Fruit fly (Drosophila melanogaster) whole organism, embryonic: ENCODE measurements around the gene CG14332.

Source experiments
- Asciz ChIP-seq: fragments of 200-800 bp; sonication (Bioruptor generic); optimal IDR thresholded peaks from 2 replicates; lab custom pipeline; 2017; ENCODE audit warnings: missing biosample characterization, mild to moderate bottlenecking, missing genetic modification characterization, missing genetic modification reagents
- CG10959 ChIP-seq: fragments of 200-800 bp; sonication (Bioruptor generic); IDR thresholded peaks from 2 replicates; pipeline ENCODE4 v1.3.6; 2022; ENCODE audit warnings: missing biosample characterization, missing genetic modification characterization
- CG11504 ChIP-seq: fragments of 200-800 bp; sonication (Bioruptor generic); optimal IDR thresholded peaks from 3 replicates; lab custom pipeline; 2019; ENCODE audit warnings: missing biosample characterization, mild to moderate bottlenecking, missing genetic modification characterization, moderate library complexity
- CG16813 ChIP-seq: fragments of 200-800 bp; sonication (Bioruptor generic); IDR thresholded peaks from 3 replicates; pipeline ENCODE4 v1.3.6; 2022; ENCODE audit warnings: missing biosample characterization, missing genetic modification characterization; ENCODE audit not compliant: partially characterized antibody
- CG17802 ChIP-seq: fragments of 200-800 bp; sonication (Bioruptor generic); optimal IDR thresholded peaks from 2 replicates; lab custom pipeline; 2018; ENCODE audit warnings: missing biosample characterization, mild to moderate bottlenecking, missing genetic modification characterization, moderate library complexity
- CG3163 ChIP-seq: fragments of 200-800 bp; sonication (Bioruptor generic); optimal IDR thresholded peaks from 3 replicates; lab custom pipeline; 2016; ENCODE audit warnings: missing biosample characterization, missing genetic modification characterization
- CG33213 ChIP-seq: fragments of 200-800 bp; sonication (Bioruptor generic); optimal IDR thresholded peaks from 3 replicates; lab custom pipeline; 2016; ENCODE audit warnings: missing biosample characterization, missing genetic modification characterization
- CG3847 ChIP-seq: fragments of 200-800 bp; sonication (Bioruptor generic); IDR thresholded peaks from 2 replicates; pipeline ENCODE4 v1.3.6; 2022; ENCODE audit warnings: missing biosample characterization, missing genetic modification characterization
- CG3995 ChIP-seq: fragments of 200-800 bp; sonication (Bioruptor generic); optimal IDR thresholded peaks from 3 replicates; lab custom pipeline; 2016; ENCODE audit warnings: missing biosample characterization, missing genetic modification characterization
- CG42726 ChIP-seq: fragments of 200-800 bp; sonication (Bioruptor generic); IDR thresholded peaks from 2 replicates; pipeline ENCODE4 v1.3.6; 2022; ENCODE audit warnings: missing biosample characterization, missing genetic modification characterization; ENCODE audit not compliant: partially characterized antibody
- CG4854 ChIP-seq: fragments of 200-800 bp; sonication (Bioruptor generic); optimal IDR thresholded peaks from 2 replicates; lab custom pipeline; 2016; ENCODE audit warnings: missing biosample characterization, missing genetic modification characterization, inconsistent platforms
- CG5180 ChIP-seq: fragments of 200-800 bp; sonication (Bioruptor generic); optimal IDR thresholded peaks from 3 replicates; lab custom pipeline; 2017; ENCODE audit warnings: missing biosample characterization, missing genetic modification characterization, mild to moderate bottlenecking, moderate library complexity, missing genetic modification reagents
- CG6791 ChIP-seq: fragments of 200-800 bp; sonication (Bioruptor generic); IDR thresholded peaks from 3 replicates; pipeline ENCODE4 v1.3.6; 2022; ENCODE audit warnings: missing biosample characterization, missing genetic modification characterization; ENCODE audit not compliant: partially characterized antibody
- CG9437 ChIP-seq: fragments of 200-800 bp; sonication (Bioruptor generic); optimal IDR thresholded peaks from 2 replicates; lab custom pipeline; 2018; ENCODE audit warnings: missing biosample characterization, mild to moderate bottlenecking, missing genetic modification characterization
- CG9817 ChIP-seq: fragments of 200-800 bp; sonication (Bioruptor generic); optimal IDR thresholded peaks from 2 replicates; lab custom pipeline; 2018; ENCODE audit warnings: missing biosample characterization, mild to moderate bottlenecking, missing genetic modification characterization, moderate library complexity
- CTCF ChIP-seq: fragments of 200-800 bp; sonication (Bioruptor generic); optimal IDR thresholded peaks from 2 replicates; lab custom pipeline; 2017; ENCODE audit warnings: missing biosample characterization, mild to moderate bottlenecking, missing genetic modification characterization, moderate library complexity
- CoRest ChIP-seq: fragments of 200-800 bp; sonication (Bioruptor generic); optimal IDR thresholded peaks from 3 replicates; lab custom pipeline; 2018; ENCODE audit warnings: missing biosample characterization, mild to moderate bottlenecking, missing genetic modification characterization, moderate library complexity
- Dfd ChIP-seq, 2 experiments: fragments of >200 bp; optimal IDR thresholded peaks; 2 replicates each; lab custom pipeline; 2017; ENCODE audit warnings: missing biosample characterization in 2 of 2, missing genetic modification characterization in 2 of 2
- HLH3B ChIP-seq: fragments of 200-800 bp; sonication (Bioruptor generic); IDR thresholded peaks from 2 replicates; pipeline ENCODE4 v1.3.6; 2022; ENCODE audit warnings: missing biosample characterization, missing genetic modification characterization
- HLH4C ChIP-seq: fragments of 200-800 bp; sonication (Bioruptor generic); IDR thresholded peaks from 3 replicates; pipeline ENCODE4 v1.3.6; 2022; ENCODE audit warnings: missing biosample characterization, missing genetic modification characterization; ENCODE audit not compliant: partially characterized antibody
- HmgZ ChIP-seq: fragments of 200-800 bp; sonication (Bioruptor generic); optimal IDR thresholded peaks from 2 replicates; lab custom pipeline; 2018; ENCODE audit warnings: missing biosample characterization, mild to moderate bottlenecking, missing genetic modification characterization
- Hr3 ChIP-seq: fragments of 200-800 bp; sonication (Bioruptor generic); optimal IDR thresholded peaks from 3 replicates; lab custom pipeline; 2016; ENCODE audit warnings: missing biosample characterization, missing genetic modification characterization
- Lhr ChIP-seq: fragments of 200-800 bp; sonication (Bioruptor generic); optimal IDR thresholded peaks from 3 replicates; lab custom pipeline; 2017; ENCODE audit warnings: mild to moderate bottlenecking, missing biosample characterization, missing genetic modification reagents, missing genetic modification characterization
- Nf-YC ChIP-seq: fragments of 200-800 bp; optimal IDR thresholded peaks from 3 replicates; lab custom pipeline; 2019; ENCODE audit warnings: missing biosample characterization, mild to moderate bottlenecking, missing genetic modification characterization, moderate library complexity
- Opbp ChIP-seq: fragments of 200-800 bp; sonication (Bioruptor generic); IDR thresholded peaks from 3 replicates; pipeline ENCODE4 v1.3.6; 2022; ENCODE audit warnings: missing biosample characterization, missing genetic modification characterization; ENCODE audit not compliant: partially characterized antibody
- Six4 ChIP-seq: fragments of 200-800 bp; sonication (Bioruptor generic); optimal IDR thresholded peaks from 2 replicates; lab custom pipeline; 2016; ENCODE audit warnings: missing biosample characterization, missing genetic modification characterization
- TFAM ChIP-seq: fragments of 200-800 bp; sonication (Bioruptor generic); optimal IDR thresholded peaks from 2 replicates; lab custom pipeline; 2017; ENCODE audit warnings: missing biosample characterization, missing genetic modification characterization, inconsistent platforms
- Xbp1 ChIP-seq: fragments of 200-800 bp; sonication (Bioruptor generic); optimal IDR thresholded peaks from 3 replicates; lab custom pipeline; 2016; ENCODE audit warnings: missing biosample characterization, mild to moderate bottlenecking, missing genetic modification characterization
- ase ChIP-seq: fragments of 200-800 bp; sonication (Bioruptor generic); IDR thresholded peaks from 3 replicates; pipeline ENCODE4 v1.3.6; 2022; ENCODE audit warnings: missing biosample characterization, missing genetic modification characterization
- bbx ChIP-seq: fragments of 200-800 bp; sonication (Bioruptor generic); IDR thresholded peaks from 2 replicates; pipeline ENCODE4 v1.3.6; 2022; ENCODE audit warnings: missing biosample characterization, missing genetic modification characterization; ENCODE audit not compliant: partially characterized antibody
- gem ChIP-seq: fragments of 200-800 bp; sonication (Bioruptor generic); optimal IDR thresholded peaks from 2 replicates; lab custom pipeline; 2019; ENCODE audit warnings: missing biosample characterization, mild to moderate bottlenecking, missing genetic modification characterization, moderate library complexity
- gsb ChIP-seq: fragments of 200-800 bp; sonication (Bioruptor generic); IDR thresholded peaks from 2 replicates; pipeline ENCODE4 v1.3.6; 2022; ENCODE audit warnings: missing biosample characterization, missing genetic modification characterization
- hb ChIP-seq: fragments of 200-800 bp; sonication (Bioruptor generic); IDR thresholded peaks from 3 replicates; pipeline ENCODE4 v1.3.6; 2022; ENCODE audit warnings: missing biosample characterization, missing genetic modification characterization; ENCODE audit not compliant: partially characterized antibody
- mld ChIP-seq: fragments of 200-800 bp; sonication (Bioruptor generic); IDR thresholded peaks from 3 replicates; pipeline ENCODE4 v1.3.6; 2022; ENCODE audit warnings: missing biosample characterization, missing genetic modification characterization; ENCODE audit not compliant: partially characterized antibody
- nom ChIP-seq: fragments of 200-800 bp; sonication (Bioruptor generic); optimal IDR thresholded peaks from 2 replicates; lab custom pipeline; 2017; ENCODE audit warnings: missing biosample characterization, missing genetic modification characterization, mild to moderate bottlenecking, moderate library complexity, missing genetic modification reagents
- org-1 ChIP-seq: fragments of 200-800 bp; sonication (Bioruptor generic); optimal IDR thresholded peaks from 2 replicates; lab custom pipeline; 2017; ENCODE audit warnings: missing biosample characterization, missing genetic modification characterization
- phol ChIP-seq: fragments of 200-800 bp; sonication (Bioruptor generic); optimal IDR thresholded peaks from 3 replicates; lab custom pipeline; 2018; ENCODE audit warnings: missing biosample characterization, mild to moderate bottlenecking, missing genetic modification characterization, moderate library complexity
- pita ChIP-seq: fragments of 200-800 bp; sonication (Bioruptor generic); optimal IDR thresholded peaks from 2 replicates; lab custom pipeline; 2017; ENCODE audit warnings: missing biosample characterization, mild to moderate bottlenecking, missing genetic modification characterization
- sens ChIP-seq: fragments of 200-800 bp; sonication (Bioruptor generic); peaks from one replicate; lab custom pipeline; 2016; ENCODE audit warnings: missing biosample characterization, missing genetic modification characterization
- slbo ChIP-seq: fragments of 200-800 bp; sonication (Bioruptor generic); IDR thresholded peaks from 2 replicates; pipeline ENCODE4 v1.3.6; 2022; ENCODE audit warnings: missing biosample characterization, missing genetic modification characterization
- vfl ChIP-seq: fragments of 200-800 bp; sonication (Bioruptor generic); optimal IDR thresholded peaks from 2 replicates; lab custom pipeline; 2016; ENCODE audit warnings: missing biosample characterization, missing genetic modification characterization

CG14332 gene

DNA sequence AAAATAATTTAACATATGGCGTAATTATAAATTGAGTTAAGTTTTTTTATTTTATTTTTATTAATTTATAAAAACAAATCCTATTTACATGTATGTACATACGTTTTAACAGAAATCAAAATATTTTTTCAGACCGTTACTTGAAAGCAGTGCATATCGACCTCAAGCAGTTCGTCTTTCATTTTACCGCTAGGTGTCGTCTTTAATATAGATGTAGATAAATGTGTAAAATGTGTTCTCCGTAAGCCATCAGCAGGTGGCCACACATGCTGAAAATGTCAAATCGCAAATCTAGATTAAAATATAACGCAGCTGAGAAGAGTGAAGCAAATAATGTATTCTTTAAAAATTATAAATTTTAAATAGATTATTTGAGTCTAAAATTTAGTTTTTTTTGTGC lies 27.4 kb upstream of the CG14332 start (continued):
- no peak for TF ChIP-seq Nf-YC (tag; lab: Kevin White, UChicago)
- no peak for TF ChIP-seq org-1 (GFP tag; lab: Kevin White, UChicago)
- peak; percentile 18 for TF ChIP-seq gem (tag; lab: Kevin White, UChicago)
- TF ChIP-seq CG16813 (GFP tag; lab: Robert Waterston, UW), result peak; percentile 45; the same call in 1 of the 3 replicates
- TF ChIP-seq CG11504 (tag; lab: Kevin White, UChicago), result peak; percentile 46
- no peak for TF ChIP-seq phol
- TF ChIP-seq ase (GFP tag; lab: Robert Waterston, UW), result no peak
- peak; percentile 4 for TF ChIP-seq Hr3 (GFP tag; lab: Kevin White, UChicago)
- TF ChIP-seq nom (GFP tag; lab: Kevin White, UChicago), result no peak
- TF ChIP-seq CG9817 (tag; lab: Kevin White, UChicago), result peak; percentile 16
- TF ChIP-seq CG33213 (GFP tag; lab: Kevin White, UChicago), result no peak
- peak; percentile 10 for TF ChIP-seq HmgZ (tag; lab: Kevin White, UChicago)
- no peak for TF ChIP-seq CG10959 (GFP tag; lab: Robert Waterston, UW)
- peak; percentile 51; the same call in 2 of the 3 replicates for TF ChIP-seq hb (GFP tag; lab: Robert Waterston, UW)
- TF ChIP-seq bbx (GFP tag; lab: Robert Waterston, UW), result peak; percentile 48; the same call in 1 of the 2 replicates
- 0 out of 2 replicates have a peak, but pooled peaks have one; percentile 34 for TF ChIP-seq slbo (GFP tag; lab: Robert Waterston, UW)
- TF ChIP-seq CG3847 (GFP tag; lab: Robert Waterston, UW), result peak; percentile 27; the same call in 1 of the 2 replicates
- peak; percentile 71 for TF ChIP-seq CG42726
- no peak for TF ChIP-seq vfl (GFP tag; lab: Kevin White, UChicago)
- peak in 1 of 2 experiments; percentile 47 for TF ChIP-seq Dfd (GFP tag; optimal IDR thresholded peaks at IDR 0.05; lab: Kevin White, UChicago)
- no peak for TF ChIP-seq CG9437 (GFP tag; lab: Kevin White, UChicago)
- peak; percentile 28 for TF ChIP-seq Lhr (GFP tag; lab: Kevin White, UChicago)
- TF ChIP-seq mld (GFP tag; lab: Robert Waterston, UW), result no peak
- TF ChIP-seq CG3995 (GFP tag; lab: Kevin White, UChicago), result peak; percentile 28
- TF ChIP-seq CG17802 (tag; lab: Kevin White, UChicago), result peak; percentile 62
- peak; percentile 69 for TF ChIP-seq CG6791
- peak; percentile 31 for TF ChIP-seq Xbp1 (GFP tag; lab: Kevin White, UChicago)
- TF ChIP-seq HLH4C (GFP tag; lab: Robert Waterston, UW), result peak; percentile 15; the same call in 1 of the 3 replicates
- TF ChIP-seq CG4854 (GFP tag; lab: Kevin White, UChicago), result no peak
- no peak for TF ChIP-seq HLH3B
- TF ChIP-seq CoRest (tag; lab: Kevin White, UChicago), result peak; percentile 12
- peak; percentile 6 for TF ChIP-seq pita
- TF ChIP-seq CTCF (GFP tag; lab: Kevin White, UChicago), result peak; percentile 95
- TF ChIP-seq CG5180, result no peak
- TF ChIP-seq sens (GFP tag; lab: Kevin White, UChicago), result peak; percentile 48
- no peak for TF ChIP-seq gsb (GFP tag; lab: Robert Waterston, UW)
- TF ChIP-seq Six4 (GFP tag; lab: Kevin White, UChicago), result no peak
- TF ChIP-seq CG3163 (GFP tag; lab: Kevin White, UChicago), result no peak
- no peak for TF ChIP-seq Asciz
- no peak for TF ChIP-seq TFAM (GFP tag; lab: Kevin White, UChicago)
- peak; percentile 69; the same call in 2 of the 3 replicates for TF ChIP-seq Opbp
